Fruit fly (Drosophila melanogaster) whole organism, embryonic: Measurements from ENCODE around the gene CG6738.

Source experiments
- Atf-2 ChIP-seq: fragments of 200-800 bp; sonication (Bioruptor generic); optimal IDR thresholded peaks from 2 replicates; lab custom pipeline; 2016; ENCODE audit warnings: missing biosample characterization, missing genetic modification characterization
- Awh ChIP-seq: fragments of 200-800 bp; sonication (Bioruptor generic); IDR thresholded peaks from 2 replicates; pipeline ENCODE4, ENCODE4 v1.3.6; 2022; ENCODE audit warnings: missing biosample characterization, missing genetic modification characterization
- B-H1 ChIP-seq: fragments of 200-800 bp; sonication (Bioruptor generic); IDR thresholded peaks from 3 replicates; pipeline ENCODE4 v1.3.6; 2022; ENCODE audit warnings: missing biosample characterization, missing genetic modification characterization
- BEAF-32 ChIP-seq: fragments of 200-800 bp; sonication (Bioruptor generic); optimal IDR thresholded peaks from 3 replicates; lab custom pipeline; 2017; ENCODE audit warnings: missing biosample characterization, missing genetic modification characterization, mild to moderate bottlenecking, moderate library complexity, missing genetic modification reagents
- CG10543 ChIP-seq: fragments of 200-800 bp; sonication (Bioruptor generic); optimal IDR thresholded peaks from 3 replicates; lab custom pipeline; 2017; ENCODE audit warnings: missing biosample characterization, mild to moderate bottlenecking, missing genetic modification characterization, moderate library complexity
- CG11247 ChIP-seq: fragments of 200-800 bp; sonication (Bioruptor generic); IDR thresholded peaks from 2 replicates; pipeline ENCODE4 v1.3.6; 2022; ENCODE audit warnings: missing biosample characterization, missing genetic modification characterization
- CG11723 ChIP-seq: fragments of 200-800 bp; sonication (Bioruptor generic); optimal IDR thresholded peaks from 2 replicates; lab custom pipeline; 2017; ENCODE audit warnings: missing biosample characterization, mild to moderate bottlenecking, missing genetic modification characterization
- CG12391 ChIP-seq: fragments of 200-800 bp; sonication (Bioruptor generic); optimal IDR thresholded peaks from 3 replicates; lab custom pipeline; 2018; ENCODE audit warnings: missing biosample characterization, mild to moderate bottlenecking, missing genetic modification characterization, moderate library complexity
- CG1603 ChIP-seq: fragments of 200-800 bp; sonication (Bioruptor generic); optimal IDR thresholded peaks from 2 replicates; lab custom pipeline; 2019; ENCODE audit warnings: missing biosample characterization, mild to moderate bottlenecking, missing genetic modification characterization, moderate library complexity
- CG18599 ChIP-seq: fragments of 200-800 bp; sonication (Bioruptor generic); optimal IDR thresholded peaks from 3 replicates; lab custom pipeline; 2017; ENCODE audit warnings: missing biosample characterization, missing genetic modification characterization, mild to moderate bottlenecking, moderate library complexity, missing genetic modification reagents
- CG2129 ChIP-seq: fragments of 200-800 bp; sonication (Bioruptor generic); IDR thresholded peaks from 2 replicates; pipeline ENCODE4 v1.3.6; 2022; ENCODE audit warnings: missing biosample characterization, missing genetic modification characterization; ENCODE audit not compliant: partially characterized antibody
- CG31388 ChIP-seq: fragments of 200-800 bp; sonication (Bioruptor generic); optimal IDR thresholded peaks from 2 replicates; lab custom pipeline; 2016; ENCODE audit warnings: missing biosample characterization, missing genetic modification characterization
- CG3995 ChIP-seq: fragments of 200-800 bp; sonication (Bioruptor generic); optimal IDR thresholded peaks from 3 replicates; lab custom pipeline; 2016; ENCODE audit warnings: missing biosample characterization, missing genetic modification characterization
- CG6175 ChIP-seq: fragments of 200-800 bp; sonication (Bioruptor generic); IDR thresholded peaks from 3 replicates; pipeline ENCODE4 v1.3.6; 2022; ENCODE audit warnings: missing biosample characterization, missing genetic modification characterization
- CG6791 ChIP-seq: fragments of 200-800 bp; sonication (Bioruptor generic); IDR thresholded peaks from 3 replicates; pipeline ENCODE4 v1.3.6; 2022; ENCODE audit warnings: missing biosample characterization, missing genetic modification characterization; ENCODE audit not compliant: partially characterized antibody
- CG7786 ChIP-seq: fragments of 200-800 bp; sonication (Bioruptor generic); optimal IDR thresholded peaks from 2 replicates; lab custom pipeline; 2016; ENCODE audit warnings: missing biosample characterization, missing genetic modification characterization
- CG9876 ChIP-seq: fragments of 200-800 bp; sonication (Bioruptor generic); optimal IDR thresholded peaks from 2 replicates; lab custom pipeline; 2016; ENCODE audit warnings: missing biosample characterization, missing genetic modification characterization
- CoRest ChIP-seq: fragments of 200-800 bp; sonication (Bioruptor generic); optimal IDR thresholded peaks from 3 replicates; lab custom pipeline; 2018; ENCODE audit warnings: missing biosample characterization, mild to moderate bottlenecking, missing genetic modification characterization, moderate library complexity
- ERR ChIP-seq: fragments of 200-800 bp; sonication (Bioruptor generic); optimal IDR thresholded peaks from 2 replicates; lab custom pipeline; 2016; ENCODE audit warnings: missing biosample characterization, missing genetic modification characterization
- Ets65A ChIP-seq: fragments of 200-800 bp; sonication (Bioruptor generic); peaks from one replicate; lab custom pipeline; 2016; ENCODE audit warnings: missing biosample characterization, missing genetic modification characterization
- H2.0 ChIP-seq: fragments of 200-800 bp; sonication (Bioruptor generic); IDR thresholded peaks from 2 replicates; pipeline ENCODE4 v1.3.6; 2022; ENCODE audit warnings: missing biosample characterization, missing genetic modification characterization
- HLH4C ChIP-seq: fragments of 200-800 bp; sonication (Bioruptor generic); IDR thresholded peaks from 3 replicates; pipeline ENCODE4 v1.3.6; 2022; ENCODE audit warnings: missing biosample characterization, missing genetic modification characterization; ENCODE audit not compliant: partially characterized antibody
- HmgD ChIP-seq: fragments of 200-800 bp; sonication (Bioruptor generic); optimal IDR thresholded peaks from 3 replicates; lab custom pipeline; 2016; ENCODE audit warnings: missing biosample characterization, missing genetic modification characterization
- Hmr ChIP-seq: fragments of 200-800 bp; sonication (Bioruptor generic); optimal IDR thresholded peaks from 3 replicates; lab custom pipeline; 2017; ENCODE audit warnings: mild to moderate bottlenecking, missing biosample characterization, missing genetic modification reagents, missing genetic modification characterization
- Hmx ChIP-seq: fragments of 200-800 bp; sonication (Bioruptor generic); optimal IDR thresholded peaks from 2 replicates; lab custom pipeline; 2016; ENCODE audit warnings: missing biosample characterization, missing genetic modification characterization
- Hr51 ChIP-seq, 2 experiments: fragments of 200-800 bp; sonication (Bioruptor generic); optimal IDR thresholded peaks; 2 replicates in 1 of 2; 3 replicates in 1 of 2; lab custom pipeline; 2016 to 2018; ENCODE audit warnings: missing biosample characterization in 2 of 2, missing genetic modification characterization in 2 of 2, mild to moderate bottlenecking in 1 of 2, moderate library complexity in 1 of 2
- Kr ChIP-seq: fragments of 200-800 bp; sonication (Bioruptor generic); optimal IDR thresholded peaks from 2 replicates; lab custom pipeline; 2017; ENCODE audit warnings: missing biosample characterization, mild to moderate bottlenecking, missing genetic modification characterization
- Opbp ChIP-seq: fragments of 200-800 bp; sonication (Bioruptor generic); IDR thresholded peaks from 3 replicates; pipeline ENCODE4 v1.3.6; 2022; ENCODE audit warnings: missing biosample characterization, missing genetic modification characterization; ENCODE audit not compliant: partially characterized antibody
- Rfx ChIP-seq: fragments of 200-800 bp; sonication (Bioruptor generic); IDR thresholded peaks from 2 replicates; pipeline ENCODE4 v1.3.6; 2022; ENCODE audit warnings: missing biosample characterization, missing genetic modification characterization
- Scr ChIP-seq: fragments of 200-800 bp; sonication (Bioruptor generic); IDR thresholded peaks from 2 replicates; pipeline ENCODE4 v1.3.6; 2022; ENCODE audit warnings: missing biosample characterization, missing genetic modification characterization; ENCODE audit not compliant: partially characterized antibody
- Usf ChIP-seq: fragments of 200-800 bp; sonication (Bioruptor generic); optimal IDR thresholded peaks from 2 replicates; lab custom pipeline; 2017; ENCODE audit warnings: missing genotype, missing biosample characterization, missing genetic modification characterization
- YL-1 ChIP-seq: fragments of 200-800 bp; sonication (Bioruptor generic); optimal IDR thresholded peaks from 3 replicates; lab custom pipeline; 2017; ENCODE audit warnings: missing biosample characterization, mild to moderate bottlenecking, missing genetic modification characterization
- az2 ChIP-seq: fragments of 200-800 bp; sonication (Bioruptor generic); optimal IDR thresholded peaks from 3 replicates; lab custom pipeline; 2016; ENCODE audit warnings: missing biosample characterization, missing genetic modification characterization
- bsh ChIP-seq, 2 experiments: fragments of 200-800 bp; sonication (Bioruptor generic); optimal IDR thresholded peaks; 2 replicates each; lab custom pipeline; 2017 to 2018; ENCODE audit warnings: mild to moderate bottlenecking in 2 of 2, missing biosample characterization in 2 of 2, missing genetic modification characterization in 2 of 2, moderate library complexity in 1 of 2
- dpn ChIP-seq, 2 experiments: fragments of 200-800 bp; sonication (Bioruptor generic); optimal IDR thresholded peaks; 3 replicates each; lab custom pipeline; 2016; ENCODE audit warnings: missing biosample characterization in 2 of 2, missing genetic modification characterization in 2 of 2
- eyg ChIP-seq: fragments of 200-800 bp; sonication (Bioruptor generic); optimal IDR thresholded peaks from 3 replicates; lab custom pipeline; 2016; ENCODE audit warnings: missing biosample characterization, missing genetic modification characterization
- gro ChIP-seq: fragments of 200-800 bp; sonication (Bioruptor generic); optimal IDR thresholded peaks from 2 replicates; lab custom pipeline; 2016; ENCODE audit warnings: missing biosample characterization, missing genetic modification characterization
- lab ChIP-seq: fragments of 200-800 bp; sonication (Bioruptor generic); optimal IDR thresholded peaks from 3 replicates; lab custom pipeline; 2017; ENCODE audit warnings: missing biosample characterization, missing genetic modification characterization, mild to moderate bottlenecking, moderate library complexity, missing genetic modification reagents
- lola ChIP-seq, 3 experiments: fragments of >200 bp in 2 of 3; fragments of 200-800 bp in 1 of 3; sonication (Bioruptor generic) in 1 of 3; optimal IDR thresholded peaks; 2 replicates each; lab custom pipeline; 2017 to 2019; ENCODE audit warnings: missing biosample characterization in 3 of 3, missing genetic modification characterization in 3 of 3, mild to moderate bottlenecking in 1 of 3, moderate library complexity in 1 of 3
- lov ChIP-seq, 2 experiments: fragments of 200-800 bp in 1 of 2; fragments of >200 bp in 1 of 2; sonication (Bioruptor generic) in 1 of 2; IDR thresholded peaks in 1 of 2; optimal IDR thresholded peaks in 1 of 2; 2 replicates in 1 of 2; 3 replicates in 1 of 2; pipeline versions ENCODE4 v1.3.6 to Lab custom; 2017 to 2022; ENCODE audit warnings: missing biosample characterization in 1 of 2, missing genetic modification characterization in 1 of 2
- nerfin-2 ChIP-seq: fragments of 200-800 bp; sonication (Bioruptor generic); IDR thresholded peaks from 2 replicates; pipeline ENCODE4 v1.3.6; 2022; ENCODE audit warnings: missing biosample characterization, missing genetic modification characterization; ENCODE audit not compliant: partially characterized antibody
- pan ChIP-seq, 4 experiments: fragments of >200 bp in 3 of 4; fragments of 200-800 bp in 1 of 4; sonication (Bioruptor generic) in 1 of 4; optimal IDR thresholded peaks in 3 of 4; IDR thresholded peaks in 1 of 4; 2 replicates each; pipeline versions ENCODE4 v1.3.6 to Lab custom; 2017 to 2022; ENCODE audit warnings: missing biosample characterization in 2 of 4, missing genetic modification characterization in 2 of 4, mixed read lengths in 1 of 4
- sens-2 ChIP-seq: fragments of 200-800 bp; sonication (Bioruptor generic); IDR thresholded peaks from 2 replicates; pipeline ENCODE4 v1.3.6; 2022; ENCODE audit warnings: missing biosample characterization, missing genetic modification characterization
- tll ChIP-seq, 2 experiments: fragments of 200-800 bp in 1 of 2; fragments of >200 bp in 1 of 2; sonication (Bioruptor generic) in 1 of 2; optimal IDR thresholded peaks; 2 replicates each; lab custom pipeline; 2017 to 2019; ENCODE audit warnings: missing biosample characterization in 2 of 2, missing genetic modification characterization in 2 of 2, mild to moderate bottlenecking in 1 of 2, moderate library complexity in 1 of 2
- wdn ChIP-seq: fragments of 200-800 bp; sonication (Bioruptor generic); IDR thresholded peaks from 2 replicates; pipeline ENCODE4 v1.3.6; 2022; ENCODE audit warnings: missing biosample characterization, missing genetic modification characterization
- zen2 ChIP-seq: fragments of 200-800 bp; sonication (Bioruptor generic); IDR thresholded peaks from 3 replicates; pipeline ENCODE4 v1.3.6; 2022; ENCODE audit warnings: missing biosample characterization, missing genetic modification characterization; ENCODE audit not compliant: partially characterized antibody

CG6738 gene

DNA sequence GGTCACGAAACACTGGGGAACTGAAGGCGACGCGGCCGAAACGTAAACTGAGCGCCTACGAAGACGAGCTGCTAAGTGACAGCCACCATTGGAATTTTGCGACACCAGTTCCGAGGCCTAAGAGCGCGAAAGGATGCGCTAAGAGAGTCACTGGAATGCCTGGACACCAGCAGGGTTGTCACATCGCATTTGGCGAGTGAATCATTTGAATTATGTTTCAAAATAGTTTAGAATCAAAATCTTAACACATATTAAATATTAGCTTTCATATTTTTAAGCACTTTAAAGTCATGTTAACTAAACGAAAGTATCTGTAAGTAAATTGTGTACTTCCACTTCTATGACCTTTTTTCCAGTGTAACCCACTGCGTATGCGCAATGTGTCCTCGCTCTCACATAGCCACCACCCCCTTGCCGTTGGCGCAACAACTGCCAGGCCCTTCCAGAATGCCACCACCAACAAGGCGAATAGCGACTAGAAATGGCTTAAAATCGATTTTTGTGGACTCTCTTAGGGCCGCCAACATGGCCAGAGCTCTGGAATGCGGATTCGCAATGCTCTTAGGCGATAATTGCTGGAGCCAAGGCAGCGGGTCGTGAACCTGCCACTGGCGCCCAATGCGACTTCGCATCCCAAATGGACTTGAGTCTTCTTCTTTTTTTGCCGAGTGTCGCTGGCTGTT, 13.5 kb downstream of the CG6738 start, which contains the start of gene Cow (continued):
- no peak for TF ChIP-seq CG11723 (GFP tag; lab: Kevin White, UChicago)
- TF ChIP-seq H2.0 (GFP tag; lab: Robert Waterston, UW): peak; percentile 35; the same call in 1 of the 2 replicates
- no peak for TF ChIP-seq YL-1
- TF ChIP-seq Opbp (GFP tag; lab: Robert Waterston, UW): no peak
- TF ChIP-seq CG18599 (GFP tag; lab: Kevin White, UChicago): peak; percentile 93
- TF ChIP-seq BEAF-32: no peak
- TF ChIP-seq CG7786 (GFP tag; lab: Kevin White, UChicago): peak; percentile 38
- no peak for TF ChIP-seq zen2 (GFP tag; lab: Robert Waterston, UW)
- TF ChIP-seq CG2129 (GFP tag; lab: Robert Waterston, UW): no peak
- TF ChIP-seq CG31388: no peak
- peak; percentile 54 for TF ChIP-seq CoRest (tag; lab: Kevin White, UChicago)
- peak; percentile 35 for TF ChIP-seq az2 (GFP tag; lab: Kevin White, UChicago)
- TF ChIP-seq bsh (GFP tag; optimal IDR thresholded peaks at IDR 0.05; lab: Kevin White, UChicago): no peak
- no peak for TF ChIP-seq Kr (GFP tag; lab: Kevin White, UChicago)
- TF ChIP-seq Rfx (GFP tag; lab: Robert Waterston, UW): peak; percentile 77
- TF ChIP-seq tll (GFP tag; optimal IDR thresholded peaks at IDR 0.05; lab: Kevin White, UChicago): no peak
- TF ChIP-seq Hr51 (GFP tag; optimal IDR thresholded peaks at IDR 0.05; lab: Kevin White, UChicago): peak; percentile 43 to 73
- peak; percentile 36 for TF ChIP-seq Atf-2 (GFP tag; lab: Kevin White, UChicago)
- TF ChIP-seq sens-2 (GFP tag; lab: Robert Waterston, UW): no peak
- peak; percentile 64 for TF ChIP-seq gro (GFP tag; lab: Kevin White, UChicago)
- no peak for TF ChIP-seq Awh (GFP tag; lab: Robert Waterston, UW)
- no peak for TF ChIP-seq CG11247 (GFP tag; lab: Robert Waterston, UW)
- peak; percentile 46 to 50 for TF ChIP-seq dpn (GFP tag; optimal IDR thresholded peaks at IDR 0.05; lab: Kevin White, UChicago)
- peak; percentile 92 for TF ChIP-seq Ets65A (GFP tag; lab: Kevin White, UChicago)
- TF ChIP-seq CG3995 (GFP tag; lab: Kevin White, UChicago): no peak
- 0 out of 3 replicates have a peak, but pooled peaks have one; percentile 43 for TF ChIP-seq CG6175
- no peak for TF ChIP-seq Hmx (GFP tag; lab: Kevin White, UChicago)
- TF ChIP-seq ERR (GFP tag; lab: Kevin White, UChicago): no peak
- TF ChIP-seq CG1603 (tag; lab: Kevin White, UChicago): peak; percentile 69
- no peak for TF ChIP-seq eyg
- TF ChIP-seq lab (GFP tag; lab: Kevin White, UChicago): peak; percentile 90
- TF ChIP-seq CG9876: no peak
- peak; percentile 49 for TF ChIP-seq B-H1
- peak; percentile 39; the same call in 1 of the 2 replicates for TF ChIP-seq wdn (GFP tag; lab: Robert Waterston, UW)
- no peak for TF ChIP-seq Usf
- TF ChIP-seq lola (GFP tag; optimal IDR thresholded peaks at IDR 0.05; lab: Kevin White, UChicago): no peak
- TF ChIP-seq Hmr (GFP tag; lab: Kevin White, UChicago): peak; percentile 84
- peak; percentile 62 for TF ChIP-seq CG12391 (tag; lab: Kevin White, UChicago)
- no peak for TF ChIP-seq lov (optimal IDR thresholded peaks at IDR 0.05; lab: Kevin White, UChicago)
- no peak for TF ChIP-seq lov (GFP tag; IDR thresholded peaks at IDR 0.05; lab: Robert Waterston, UW)
- no peak for TF ChIP-seq nerfin-2 (GFP tag; lab: Robert Waterston, UW)
- no peak for TF ChIP-seq HLH4C (GFP tag; lab: Robert Waterston, UW)
- no peak for TF ChIP-seq HmgD
- TF ChIP-seq CG10543 (GFP tag; lab: Kevin White, UChicago): peak; percentile 21
- no peak for TF ChIP-seq CG6791
- no peak for TF ChIP-seq pan (optimal IDR thresholded peaks at IDR 0.05; lab: Kevin White, UChicago)
- peak in 1 of 2 experiments; percentile 86 for TF ChIP-seq pan (GFP tag; optimal IDR thresholded peaks at IDR 0.05 in 1 of 2, IDR thresholded peaks at IDR 0.05 in 1 of 2)
- no peak for TF ChIP-seq Scr (GFP tag; lab: Robert Waterston, UW)
